Worm (Caenorhabditis elegans) whole organism, mixed stage, embryonic: ENCODE results near the gene F56D6.22.

Source experiments
- M03D4.4 ChIP-seq: sonication (generic microtip); optimal IDR thresholded peaks from 2 replicates; lab custom pipeline; 2017; ENCODE audit warnings: mild to moderate bottlenecking, missing genetic modification characterization, missing compliant biosample characterization
- bed-3 ChIP-seq: fragments of 200-800 bp; sonication (Bioruptor generic); optimal IDR thresholded peaks from 3 replicates; lab custom pipeline; 2018; ENCODE audit warnings: mild to moderate bottlenecking, missing genetic modification characterization, moderate library complexity, missing compliant biosample characterization
- blmp-1 ChIP-seq: fragments of 150-350 bp; optimal IDR thresholded peaks from 2 replicates; lab custom pipeline; 2014; ENCODE audit warnings: missing biosample characterization, missing genetic modification characterization
- ceh-39 ChIP-seq: fragments of 150-350 bp; optimal IDR thresholded peaks from 2 replicates; lab custom pipeline; 2014; ENCODE audit warnings: missing biosample characterization, missing genetic modification characterization
- ceh-43 ChIP-seq: fragments of 200-800 bp; sonication (Bioruptor generic); optimal IDR thresholded peaks from 2 replicates; lab custom pipeline; 2018; ENCODE audit warnings: mild to moderate bottlenecking, missing genetic modification characterization, moderate library complexity, missing compliant biosample characterization
- cnd-1 ChIP-seq: fragments of 200-800 bp; sonication (Bioruptor generic); optimal IDR thresholded peaks from 2 replicates; lab custom pipeline; 2018; ENCODE audit warnings: mild to moderate bottlenecking, missing genetic modification characterization, missing compliant biosample characterization
- drap-1 ChIP-seq: fragments of 200-800 bp; sonication (Bioruptor generic); optimal IDR thresholded peaks from 3 replicates; lab custom pipeline; 2018; ENCODE audit warnings: mild to moderate bottlenecking, missing genetic modification characterization, missing compliant biosample characterization
- elt-1 ChIP-seq: sonication (generic microtip); optimal IDR thresholded peaks from 2 replicates; lab custom pipeline; 2017; ENCODE audit warnings: missing genetic modification characterization, mild to moderate bottlenecking, missing compliant biosample characterization, antibody characterized with exemption, moderate library complexity, borderline replicate concordance; ENCODE audit not compliant: insufficient read depth
- elt-3 ChIP-seq: fragments of 150-350 bp; optimal IDR thresholded peaks from 2 replicates; lab custom pipeline; 2014; ENCODE audit warnings: missing biosample characterization, missing genetic modification characterization
- flh-1 ChIP-seq: fragments of 200-800 bp; sonication (Bioruptor generic); optimal IDR thresholded peaks from 2 replicates; lab custom pipeline; 2018; ENCODE audit warnings: mild to moderate bottlenecking, missing genetic modification characterization, moderate library complexity, missing compliant biosample characterization
- ham-2 ChIP-seq: fragments of 200-800 bp; sonication (Bioruptor generic); optimal IDR thresholded peaks from 2 replicates; lab custom pipeline; 2018; ENCODE audit warnings: mild to moderate bottlenecking, missing genetic modification characterization, missing compliant biosample characterization
- hlh-1 ChIP-seq: fragments of 150-350 bp; optimal IDR thresholded peaks from 2 replicates; lab custom pipeline; 2014; ENCODE audit warnings: missing biosample characterization, missing genetic modification reagents, missing genetic modification characterization
- lin-13 ChIP-seq: fragments of 150-350 bp; optimal IDR thresholded peaks from 2 replicates; lab custom pipeline; 2014; ENCODE audit warnings: missing biosample characterization, missing genetic modification characterization
- lsy-2 ChIP-seq: fragments of 150-350 bp; optimal IDR thresholded peaks from 2 replicates; lab custom pipeline; 2014; ENCODE audit warnings: missing biosample characterization, missing genetic modification characterization
- mab-5 ChIP-seq: fragments of 150-350 bp; optimal IDR thresholded peaks from 2 replicates; lab custom pipeline; 2014; ENCODE audit warnings: missing biosample characterization, missing genetic modification characterization
- mep-1 ChIP-seq: fragments of 150-350 bp; optimal IDR thresholded peaks from 2 replicates; lab custom pipeline; 2017; ENCODE audit warnings: missing biosample characterization, missing genetic modification reagents, missing genetic modification characterization, inconsistent platforms
- mls-2 ChIP-seq: sonication (generic microtip); optimal IDR thresholded peaks from 2 replicates; lab custom pipeline; 2016; ENCODE audit warnings: mild to moderate bottlenecking, missing genetic modification characterization, moderate library complexity, missing compliant biosample characterization
- nhr-12 ChIP-seq: fragments of 150-350 bp; optimal IDR thresholded peaks from 2 replicates; lab custom pipeline; 2014; ENCODE audit warnings: missing biosample characterization, missing genetic modification characterization
- nhr-2 ChIP-seq: fragments of 150-350 bp; optimal IDR thresholded peaks from 2 replicates; lab custom pipeline; 2014; ENCODE audit warnings: missing biosample characterization, missing genetic modification characterization
- nhr-237 ChIP-seq: fragments of 150-350 bp; optimal IDR thresholded peaks from 2 replicates; lab custom pipeline; 2014; ENCODE audit warnings: missing biosample characterization, missing genetic modification characterization
- nhr-28 ChIP-seq: fragments of 150-350 bp; optimal IDR thresholded peaks from 2 replicates; lab custom pipeline; 2014; ENCODE audit warnings: missing biosample characterization, missing genetic modification characterization
- nhr-76 ChIP-seq: sonication (generic microtip); optimal IDR thresholded peaks from 2 replicates; lab custom pipeline; 2017; ENCODE audit warnings: missing biosample characterization, missing genetic modification characterization
- sem-2 ChIP-seq: fragments of 200-800 bp; sonication (Bioruptor generic); optimal IDR thresholded peaks from 2 replicates; lab custom pipeline; 2018; ENCODE audit warnings: mild to moderate bottlenecking, missing genetic modification characterization, missing compliant biosample characterization
- sptf-1 ChIP-seq: sonication (generic microtip); optimal IDR thresholded peaks from 2 replicates; lab custom pipeline; 2017; ENCODE audit warnings: mild to moderate bottlenecking, missing genetic modification characterization, moderate library complexity, missing compliant biosample characterization
- tbx-8 ChIP-seq: fragments of 200-800 bp; sonication (Bioruptor generic); optimal IDR thresholded peaks from 2 replicates; lab custom pipeline; 2018; ENCODE audit warnings: mild to moderate bottlenecking, missing genetic modification characterization, moderate library complexity, missing compliant biosample characterization
- unc-120 ChIP-seq: sonication (generic microtip); optimal IDR thresholded peaks from 2 replicates; lab custom pipeline; 2017; ENCODE audit warnings: missing genetic modification characterization, missing compliant biosample characterization; ENCODE audit not compliant: poor library complexity, severe bottlenecking
- unc-39 ChIP-seq: fragments of 150-350 bp; optimal IDR thresholded peaks from 2 replicates; lab custom pipeline; 2014; ENCODE audit warnings: missing biosample characterization, missing genetic modification characterization
- unc-62 ChIP-seq: fragments of 150-350 bp; optimal IDR thresholded peaks from 2 replicates; lab custom pipeline; 2014; ENCODE audit warnings: missing biosample characterization, missing genetic modification reagents, missing genetic modification characterization
- zip-8 ChIP-seq: fragments of 150-350 bp; optimal IDR thresholded peaks from 2 replicates; lab custom pipeline; 2014; ENCODE audit warnings: missing biosample characterization, missing genetic modification characterization
- ztf-11 ChIP-seq: fragments of 150-350 bp; optimal IDR thresholded peaks from 2 replicates; lab custom pipeline; 2014; ENCODE audit warnings: missing biosample characterization, missing genetic modification characterization

Gene F56D6.22

DNA sequence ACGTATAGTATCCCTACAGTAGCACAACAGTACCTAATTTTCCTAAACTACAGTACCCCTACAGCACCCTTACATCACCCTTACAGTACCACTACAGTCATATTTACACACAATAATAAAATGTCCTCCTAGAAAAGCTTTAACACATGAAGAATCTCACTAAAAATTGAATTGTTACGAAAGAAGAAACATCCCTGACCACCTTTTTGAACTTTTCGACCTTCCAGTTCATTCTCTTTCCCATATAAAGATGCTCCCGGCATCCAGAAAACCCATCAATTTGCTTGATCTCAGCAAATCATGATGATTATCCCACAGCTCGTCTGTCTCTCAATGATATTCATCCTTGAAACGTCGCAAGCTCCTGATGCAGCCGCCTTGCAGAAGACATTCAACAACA is 2.8 kb downstream of the F56D6.22 start, which contains the start of gene F56D6.21:
TSS of gene F56D6.21 (plus strand) at position 301 of the 400 bp plus-strand sequence.
- TF ChIP-seq ceh-39 (tag; lab: Kevin White, UChicago), result no peak
- no peak for TF ChIP-seq drap-1

DNA sequence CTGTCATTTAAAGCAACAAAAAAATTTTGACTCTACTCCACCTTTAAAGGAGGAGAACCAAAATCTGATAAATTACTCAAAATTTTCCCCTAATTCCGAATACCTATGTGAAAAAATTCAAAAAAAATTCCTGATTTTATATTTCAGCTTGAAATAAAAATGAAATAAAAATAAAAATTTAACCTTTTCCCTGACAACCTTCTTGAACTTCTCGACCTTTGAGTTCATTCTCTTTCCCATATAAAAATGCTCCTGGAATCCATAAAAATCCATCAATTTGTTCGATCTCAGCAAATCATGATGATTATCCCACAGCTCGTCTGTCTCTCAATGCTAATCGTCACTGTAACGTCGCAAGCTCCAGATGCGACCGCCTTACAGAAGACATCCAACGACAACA is 4.5 kb downstream of the F56D6.22 start, which contains the start of gene F56D6.6:
TSS of gene F56D6.6 (plus strand) at position 301 of the 400 bp plus-strand sequence.
- TF ChIP-seq mab-5 (tag; lab: Kevin White, UChicago), result no peak
- TF ChIP-seq tbx-8, result no peak
- TF ChIP-seq nhr-12, result no peak
- TF ChIP-seq elt-1 (tag; lab: Kevin White, UChicago), result no peak
- no peak for TF ChIP-seq mep-1
- TF ChIP-seq M03D4.4, result no peak
- no peak for TF ChIP-seq unc-39

DNA sequence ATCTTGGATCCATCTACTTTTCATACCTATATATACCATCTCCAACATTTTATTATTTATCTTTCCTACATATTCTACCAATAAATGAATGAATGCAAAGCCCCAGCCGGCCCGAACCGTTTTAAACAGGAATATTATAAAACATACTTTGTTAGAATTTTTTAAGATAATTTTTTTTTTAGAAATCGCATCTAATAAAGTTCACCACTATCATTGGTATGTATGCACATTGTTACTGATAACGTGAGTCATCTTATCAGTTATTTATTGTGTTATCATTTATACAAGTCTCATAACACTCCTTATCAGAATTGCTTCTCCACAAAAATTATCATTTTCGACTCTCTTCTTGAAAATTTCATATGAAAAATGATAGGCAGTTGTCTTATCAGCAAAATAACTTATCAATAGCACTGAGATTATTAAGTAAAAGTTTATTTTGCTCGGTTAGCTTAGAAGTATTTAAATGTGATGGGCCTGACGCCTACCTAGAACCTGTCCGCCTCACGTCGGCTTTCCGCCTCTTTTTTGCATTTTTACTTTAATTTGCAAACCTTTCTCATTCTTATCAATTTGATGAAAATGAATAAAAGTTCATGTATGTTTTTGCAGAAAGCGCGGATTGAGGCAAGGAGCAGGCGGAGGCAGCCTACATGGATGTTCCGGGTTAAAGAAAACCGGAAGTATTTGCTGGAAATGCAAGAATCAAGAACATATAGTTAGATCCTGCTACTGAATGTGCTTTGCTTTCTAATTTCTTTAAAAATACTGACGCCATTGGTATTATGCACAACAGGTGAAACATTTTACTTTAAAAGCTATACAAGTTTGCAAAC is 7.5 kb downstream of the F56D6.22 start, which contains the start of gene srz-62:
TSS of gene srz-62 (plus strand) at position 786 of the 836 bp plus-strand sequence.
- no peak for TF ChIP-seq flh-1 (GFP tag; lab: Kevin White, UChicago)
- no peak for TF ChIP-seq blmp-1
- TF ChIP-seq unc-62 (GFP tag; lab: Kevin White, UChicago), result no peak
- no peak for TF ChIP-seq nhr-237
- TF ChIP-seq, all 35 proteins: peak for 0

DNA sequence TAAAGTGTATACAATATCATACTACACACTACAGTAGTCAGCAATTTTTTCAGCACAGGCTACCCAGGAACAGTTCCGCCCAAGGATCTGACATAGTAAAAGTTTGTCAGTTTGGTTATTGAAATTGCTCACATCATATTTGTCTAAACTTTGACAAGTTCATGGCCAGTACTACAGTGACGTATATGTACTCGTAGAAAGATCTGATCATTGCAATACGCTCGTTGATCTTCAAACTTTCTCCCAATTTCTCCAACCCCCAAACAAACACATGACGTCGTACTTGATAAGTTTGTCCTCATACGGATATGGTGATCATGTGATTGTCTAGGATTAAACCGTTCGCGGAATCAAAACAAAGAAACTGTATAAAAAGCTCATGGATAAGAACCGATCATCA is 12.6 kb downstream of the F56D6.22 start, which contains the start of gene dct-8:
TSS of gene dct-8 (plus strand) at position 301 of the 400 bp plus-strand sequence.
- TF ChIP-seq bed-3 (GFP tag; lab: Kevin White, UChicago) (no peak), nhr-28 (tag; lab: Kevin White, UChicago) (no peak), blmp-1 (no peak), elt-1 (tag; lab: Kevin White, UChicago) (no peak), nhr-237 (no peak), ztf-11 (tag; lab: Kevin White, UChicago) (no peak), zip-8 (tag; lab: Kevin White, UChicago) (no peak), ceh-39 (tag; lab: Kevin White, UChicago) (no peak), mep-1 (no peak), lsy-2 (tag; lab: Kevin White, UChicago) (no peak), M03D4.4 (no peak), nhr-2 (tag; lab: Kevin White, UChicago) (no peak)

DNA sequence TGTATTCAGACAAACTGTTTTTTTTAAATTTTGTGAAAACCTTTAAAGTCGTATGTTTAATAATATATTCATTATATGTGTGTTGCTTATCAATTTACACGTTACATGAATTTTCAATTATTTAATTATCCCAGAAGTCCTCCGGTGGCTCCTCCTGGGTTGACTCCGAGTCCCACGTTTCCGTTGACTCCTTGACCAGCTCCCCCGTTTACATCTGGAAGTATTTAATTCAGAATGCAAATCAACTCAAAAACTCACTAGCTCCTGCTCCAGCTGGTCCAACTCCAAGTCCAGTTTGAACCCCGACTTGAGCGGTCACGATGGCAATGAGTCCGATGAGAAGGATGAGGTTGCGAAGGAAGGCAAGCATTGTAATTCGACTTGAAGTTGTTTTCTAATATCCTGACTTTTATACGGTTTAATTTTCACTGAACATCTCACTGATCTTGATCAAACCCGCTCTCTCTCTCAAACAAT is 13.4 kb downstream of the F56D6.22 start, which contains the start of gene F56D6.8:
TSS of gene F56D6.8 (minus strand) at position 427 of the 477 bp plus-strand sequence.
- TF ChIP-seq unc-39, result no peak
- TF ChIP-seq unc-120 (tag; lab: Kevin White, UChicago), result no peak
- TF ChIP-seq bed-3 (GFP tag; lab: Kevin White, UChicago), result no peak
- no peak for TF ChIP-seq ztf-11 (tag; lab: Kevin White, UChicago)
- TF ChIP-seq ceh-43 (GFP tag; lab: Kevin White, UChicago), result no peak
- TF ChIP-seq nhr-12, result no peak
- no peak for TF ChIP-seq hlh-1 (tag; lab: Kevin White, UChicago)
- TF ChIP-seq ceh-39 (tag; lab: Kevin White, UChicago), result no peak
- no peak for TF ChIP-seq nhr-76 (tag; lab: Kevin White, UChicago)
- no peak for TF ChIP-seq elt-3
- no peak for TF ChIP-seq tbx-8
- no peak for TF ChIP-seq flh-1 (GFP tag; lab: Kevin White, UChicago)
- TF ChIP-seq mep-1, result no peak
- TF ChIP-seq sem-2 (GFP tag; lab: Kevin White, UChicago), result no peak
- no peak for TF ChIP-seq unc-62 (GFP tag; lab: Kevin White, UChicago)
- no peak for TF ChIP-seq blmp-1
- TF ChIP-seq nhr-28 (tag; lab: Kevin White, UChicago), result no peak
- TF ChIP-seq, all 35 proteins: peak for 0

DNA sequence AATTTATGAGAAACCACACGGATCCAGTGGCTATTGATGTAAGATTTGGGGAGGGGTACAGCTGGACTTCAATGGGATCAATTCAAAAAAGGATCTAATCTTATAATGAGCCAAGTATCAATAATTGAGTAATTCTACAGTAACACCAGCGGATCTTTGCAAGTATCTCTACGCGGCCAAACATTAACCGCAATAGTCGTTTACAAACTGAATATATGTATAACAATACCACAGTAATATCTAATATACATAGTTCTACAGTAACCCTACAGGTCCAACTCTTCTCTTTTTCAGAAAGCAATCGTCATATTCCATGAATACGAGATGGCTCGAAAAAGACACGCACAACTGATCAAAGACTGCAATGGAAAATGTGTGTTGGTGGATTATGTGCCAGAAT is 15.4 kb downstream of the F56D6.22 start, which contains the start of gene F56D6.9:
TSS of gene F56D6.9 (plus strand) at position 301 of the 400 bp plus-strand sequence.
- TF ChIP-seq lsy-2 (tag; lab: Kevin White, UChicago) (no peak), mab-5 (tag; lab: Kevin White, UChicago) (no peak), unc-62 (GFP tag; lab: Kevin White, UChicago) (no peak), ztf-11 (tag; lab: Kevin White, UChicago) (no peak), nhr-76 (tag; lab: Kevin White, UChicago) (no peak), mls-2 (tag; lab: Kevin White, UChicago) (no peak), sptf-1 (tag; lab: Kevin White, UChicago) (no peak), cnd-1 (tag; lab: Kevin White, UChicago) (no peak), flh-1 (GFP tag; lab: Kevin White, UChicago) (no peak), lin-13 (tag; lab: Kevin White, UChicago) (no peak), bed-3 (GFP tag; lab: Kevin White, UChicago) (no peak), nhr-237 (no peak), ham-2 (GFP tag; lab: Kevin White, UChicago) (no peak), ceh-39 (tag; lab: Kevin White, UChicago) (no peak), elt-1 (tag; lab: Kevin White, UChicago) (no peak)
